Fruit fly (Drosophila melanogaster): ENCODE measurements around the gene CG6638.
A peak's percentile ranks its signal among the peaks of the same experiment; 100 is the strongest.

Gene CG6638

dm6 chr3L:8546355-8546771 lies 29.5 kb downstream of the CG6638 start (continued):
- TF ChIP-seq CG8478 (optimal IDR thresholded peaks at IDR 0.05) (no peak), CG11695 (GFP tag; IDR thresholded peaks at IDR 0.05) (peak; percentile 31; the same call in 1 of the 3 replicates), Aef1 (GFP tag; IDR thresholded peaks at IDR 0.05) (no peak), usp (GFP tag; optimal IDR thresholded peaks at IDR 0.05) (no peak), CG7357 (GFP tag; IDR thresholded peaks at IDR 0.05) (no peak), vfl (GFP tag; optimal IDR thresholded peaks at IDR 0.05) (no peak), tup (GFP tag; optimal IDR thresholded peaks at IDR 0.05) (no peak), Oli (tag; optimal IDR thresholded peaks at IDR 0.05) (no peak), CG32532 (GFP tag; IDR thresholded peaks at IDR 0.05) (peak; percentile 61; the same call in 1 of the 2 replicates), B-H2 (GFP tag; optimal IDR thresholded peaks at IDR 0.05) (no peak), H2.0 (GFP tag; IDR thresholded peaks at IDR 0.05) (peak; percentile 12; the same call in 1 of the 2 replicates), Hr78 (GFP tag; optimal IDR thresholded peaks at IDR 0.05) (no peak), Doc2 (GFP tag; IDR thresholded peaks at IDR 0.05) (no peak), CG7963 (GFP tag; IDR thresholded peaks at IDR 0.05; ENCODE audit: partially characterized antibody) (no peak), Gsc (GFP tag; IDR thresholded peaks at IDR 0.05) (no peak), dysf (GFP tag; IDR thresholded peaks at IDR 0.05) (no peak), BtbVII (GFP tag; optimal IDR thresholded peaks at IDR 0.05) (peak; percentile 39), MTF-1 (GFP tag; optimal IDR thresholded peaks at IDR 0.05; ENCODE audit: borderline replicate concordance) (peak; percentile 51), stwl (tag; optimal IDR thresholded peaks at IDR 0.05) (no peak), slbo (GFP tag; IDR thresholded peaks at IDR 0.05) (peak; percentile 39; the same call in 1 of the 2 replicates), nerfin-2 (GFP tag; IDR thresholded peaks at IDR 0.05; ENCODE audit: partially characterized antibody) (no peak), CTCF (GFP tag; optimal IDR thresholded peaks at IDR 0.05) (no peak), CG18764 (GFP tag; optimal IDR thresholded peaks at IDR 0.05) (no peak), wor (GFP tag; IDR thresholded peaks at IDR 0.05) (no peak), CG6683 (GFP tag; optimal IDR thresholded peaks at IDR 0.05) (no peak), ato (GFP tag; IDR thresholded peaks at IDR 0.05; ENCODE audit: partially characterized antibody) (0 out of 2 replicates have a peak, but pooled peaks have one; percentile 32), seq (GFP tag; IDR thresholded peaks at IDR 0.05) (no peak), Awh (GFP tag; IDR thresholded peaks at IDR 0.05) (0 out of 2 replicates have a peak, but pooled peaks have one; percentile 10), Drgx (GFP tag; IDR thresholded peaks at IDR 0.05) (peak; percentile 33; the same call in 1 of the 2 replicates), tx (GFP tag; optimal IDR thresholded peaks at IDR 0.05) (no peak), ewg (GFP tag; optimal IDR thresholded peaks at IDR 0.05) (no peak), CG6689 (GFP tag; IDR thresholded peaks at IDR 0.05) (no peak), fd102C (GFP tag; optimal IDR thresholded peaks at IDR 0.05) (peak; percentile 0), fd96Cb (tag; optimal IDR thresholded peaks at IDR 0.05) (no peak), H15 (GFP tag; IDR thresholded peaks at IDR 0.05) (no peak), CG3726 (GFP tag; IDR thresholded peaks at IDR 0.05) (no peak), CG32767 (GFP tag; IDR thresholded peaks at IDR 0.05) (no peak), CG2202 (tag; optimal IDR thresholded peaks at IDR 0.05) (no peak), lmd (GFP tag; IDR thresholded peaks at IDR 0.05) (no peak), CG9437 (GFP tag; optimal IDR thresholded peaks at IDR 0.05) (no peak), chinmo (GFP tag; IDR thresholded peaks at IDR 0.05; ENCODE audit: partially characterized antibody) (peak; percentile 91; the same call in 1 of the 4 replicates), ranshi (GFP tag; IDR thresholded peaks at IDR 0.05) (peak; percentile 17; the same call in 1 of the 2 replicates), CG3163 (GFP tag; optimal IDR thresholded peaks at IDR 0.05) (no peak), CG16813 (GFP tag; IDR thresholded peaks at IDR 0.05; ENCODE audit: partially characterized antibody) (no peak), Med (GFP tag) (peak; percentile 85), CG30431 (GFP tag; optimal IDR thresholded peaks at IDR 0.05) (no peak), kni (GFP tag; optimal IDR thresholded peaks at IDR 0.05) (peak; percentile 29), CG13775 (GFP tag; optimal IDR thresholded peaks at IDR 0.05) (no peak), CG6272 (GFP tag; IDR thresholded peaks at IDR 0.05) (no peak), so (GFP tag; IDR thresholded peaks at IDR 0.05) (peak; percentile 48; the same call in 2 of the 3 replicates), CG12219 (GFP tag; optimal IDR thresholded peaks at IDR 0.05) (no peak), CG34422 (GFP tag; IDR thresholded peaks at IDR 0.05) (peak; percentile 36; the same call in 1 of the 3 replicates)
